Fruit fly (Drosophila melanogaster) Kc167 (cell line): ENCODE results near the gene fipi.

ENCODE experiments used
- h ChIP-seq: fragments of >200 bp; optimal IDR thresholded peaks from 3 replicates; lab custom pipeline; 2018; ENCODE audit warnings: missing external identifiers
- psq ChIP-seq: fragments of >200 bp; optimal IDR thresholded peaks from 2 replicates; lab custom pipeline; 2017; ENCODE audit warnings: missing external identifiers
- ttk ChIP-seq: sonication (Bioruptor generic); optimal IDR thresholded peaks from 2 replicates; lab custom pipeline; 2017; ENCODE audit warnings: missing external identifiers

DNA sequence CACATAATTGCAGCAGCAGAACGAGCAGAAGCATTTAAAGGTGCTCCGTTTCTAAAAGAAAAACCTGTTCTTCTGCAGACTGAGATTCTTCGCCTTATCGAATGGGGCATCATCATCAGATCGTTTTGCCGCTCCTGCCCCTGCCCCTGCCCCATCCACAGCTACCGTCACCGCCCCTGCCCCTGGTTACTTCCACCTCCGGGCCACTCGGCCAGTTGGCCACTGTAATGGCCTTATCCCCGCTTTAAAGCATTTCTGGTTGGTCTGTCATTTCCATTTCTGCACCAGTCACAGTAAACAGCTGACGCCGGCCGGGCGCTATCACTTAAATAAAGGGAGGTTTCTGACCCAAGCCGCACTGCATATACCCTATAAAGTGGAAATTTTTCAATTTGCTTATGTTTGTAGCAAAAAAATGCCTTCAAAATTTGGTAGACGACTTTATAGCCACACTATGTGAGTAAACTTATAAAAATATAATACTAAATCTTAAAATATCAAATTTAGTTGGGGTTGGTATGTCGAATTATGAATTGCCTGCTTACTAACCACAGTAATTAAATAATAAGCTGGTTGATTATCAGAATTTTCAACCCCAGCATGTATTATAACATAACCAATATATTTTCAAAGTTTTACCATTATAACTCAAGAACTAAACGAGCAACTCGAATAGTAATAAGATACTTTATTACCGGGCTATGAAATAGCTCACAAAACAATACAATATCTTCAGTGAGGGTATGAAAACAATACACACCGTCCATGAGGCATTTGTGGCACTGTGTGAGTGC is 17.1 kb upstream of the fipi start:
- TF ChIP-seq h = no peak
- no peak for TF ChIP-seq ttk (lab: Kevin White, UChicago)
- TF ChIP-seq psq = no peak
